Worm (Caenorhabditis elegans): Measurements from ENCODE around the gene C38H2.3.

C38H2.3 gene

ce11 chrIII:10336109-10336508 is 50.3 kb downstream of the C38H2.3 start:
- no peak for TF ChIP-seq ceh-82 (tag; optimal IDR thresholded peaks at IDR 0.05)
- no peak for TF ChIP-seq lin-11 (tag; optimal IDR thresholded peaks at IDR 0.05)
- TF ChIP-seq zag-1 (tag; optimal IDR thresholded peaks at IDR 0.05), result no peak
- TF ChIP-seq alr-1 (tag; optimal IDR thresholded peaks at IDR 0.05), result no peak
- TF ChIP-seq nhr-25 (tag; optimal IDR thresholded peaks at IDR 0.05), result no peak
- TF ChIP-seq elt-3 (tag; optimal IDR thresholded peaks at IDR 0.05), result no peak
- no peak for TF ChIP-seq snpc-4 (tag; optimal IDR thresholded peaks at IDR 0.05)
- TF ChIP-seq nhr-129 (tag; optimal IDR thresholded peaks at IDR 0.05), result no peak
- TF ChIP-seq nhr-237 (tag; optimal IDR thresholded peaks at IDR 0.05), result no peak
- no peak for TF ChIP-seq nhr-21 (tag; optimal IDR thresholded peaks at IDR 0.05)

All from whole organism, L2 larva.